Fruit fly (Drosophila melanogaster) whole organism, pupa: Measurements from ENCODE around the gene cry.

Source experiments
- CG10348 ChIP-seq: fragments of 200-800 bp; sonication (Bioruptor generic); IDR thresholded peaks from 2 replicates; pipeline ENCODE4 v1.3.6; 2022; ENCODE audit warnings: missing biosample characterization, missing genetic modification characterization
- CG12605 ChIP-seq: fragments of 200-800 bp; sonication (Bioruptor generic); IDR thresholded peaks from 2 replicates; pipeline ENCODE4 v1.3.6; 2022; ENCODE audit warnings: missing biosample characterization, missing genetic modification characterization
- CG13204 ChIP-seq: fragments of 200-800 bp; sonication (Bioruptor generic); optimal IDR thresholded peaks from 2 replicates; lab custom pipeline; 2018; ENCODE audit warnings: missing biosample characterization, mild to moderate bottlenecking, missing genetic modification characterization, moderate library complexity
- CG14655 ChIP-seq: fragments of 200-800 bp; sonication (Bioruptor generic); optimal IDR thresholded peaks from 3 replicates; lab custom pipeline; 2017; ENCODE audit warnings: mild to moderate bottlenecking, missing biosample characterization, missing genetic modification reagents, missing genetic modification characterization
- CG8159 ChIP-seq: fragments of 200-800 bp; sonication (Bioruptor generic); optimal IDR thresholded peaks from 3 replicates; lab custom pipeline; 2018; ENCODE audit warnings: missing biosample characterization, mild to moderate bottlenecking, missing genetic modification characterization, moderate library complexity
- CG9948 ChIP-seq: fragments of 200-800 bp; sonication (Bioruptor generic); optimal IDR thresholded peaks from 2 replicates; lab custom pipeline; 2018; ENCODE audit warnings: missing biosample characterization, mild to moderate bottlenecking, missing genetic modification characterization, moderate library complexity
- EcR ChIP-seq: fragments of 200-800 bp; sonication (Bioruptor generic); optimal IDR thresholded peaks from 3 replicates; lab custom pipeline; 2019; ENCODE audit warnings: missing biosample characterization, missing genetic modification characterization, mild to moderate bottlenecking, moderate library complexity, missing genetic modification reagents
- Ets98B ChIP-seq: fragments of 200-800 bp; sonication (Bioruptor generic); IDR thresholded peaks from 2 replicates; pipeline ENCODE4 v1.3.6; 2022; ENCODE audit warnings: missing biosample characterization, missing genetic modification characterization
- Pif1B ChIP-seq: fragments of 200-800 bp; sonication (Bioruptor generic); optimal IDR thresholded peaks from 3 replicates; lab custom pipeline; 2016; ENCODE audit warnings: missing biosample characterization, missing genetic modification characterization
- fd96Ca ChIP-seq: fragments of 200-800 bp; sonication (Bioruptor generic); IDR thresholded peaks from 3 replicates; pipeline ENCODE4 v1.3.6; 2022; ENCODE audit warnings: missing biosample characterization, missing genetic modification characterization
- gl ChIP-seq: fragments of 200-800 bp; sonication (Bioruptor generic); optimal IDR thresholded peaks from 2 replicates; lab custom pipeline; 2018; ENCODE audit warnings: missing biosample characterization, mild to moderate bottlenecking, missing genetic modification characterization

- no peak for TF ChIP-seq fd96Ca (GFP tag; lab: Robert Waterston, UW)
- no peak for TF ChIP-seq EcR
- TF ChIP-seq CG10348 (GFP tag; lab: Robert Waterston, UW): no peak
- TF ChIP-seq Ets98B (GFP tag; lab: Robert Waterston, UW): no peak
- no peak for TF ChIP-seq Pif1B (GFP tag; lab: Kevin White, UChicago)
- no peak for TF ChIP-seq CG9948 (tag; lab: Kevin White, UChicago)
- TF ChIP-seq CG8159 (tag; lab: Kevin White, UChicago): no peak
- no peak for TF ChIP-seq CG14655 (GFP tag; lab: Kevin White, UChicago)
- TF ChIP-seq CG13204 (GFP tag; lab: Kevin White, UChicago): no peak
- TF ChIP-seq gl (tag; lab: Kevin White, UChicago): no peak
- TF ChIP-seq CG12605: no peak
These were observed 33.4 kb downstream of the cry start for dm6 chr3R:19245399-19245798.
